Worm (Caenorhabditis elegans) whole organism, L2 larva: ENCODE measurements around the gene M88.4.

Experiments used
- R02D3.7 ChIP-seq: fragments of 150-350 bp; optimal IDR thresholded peaks from 2 replicates; lab custom pipeline; 2014; ENCODE audit warnings: missing biosample characterization, missing genetic modification characterization
- ama-1 ChIP-seq: fragments of 150-350 bp; optimal IDR thresholded peaks from 2 replicates; lab custom pipeline; 2018; ENCODE audit warnings: inconsistent platforms
- egl-27 ChIP-seq: sonication (generic microtip); optimal IDR thresholded peaks from 3 replicates; lab custom pipeline; 2017; ENCODE audit warnings: missing biosample characterization, missing genetic modification reagents, missing genetic modification characterization
- gmeb-1 ChIP-seq: fragments of 150-350 bp; optimal IDR thresholded peaks from 2 replicates; lab custom pipeline; 2014; ENCODE audit warnings: missing biosample characterization, missing genetic modification characterization
- lin-39 ChIP-seq: fragments of 150-350 bp; optimal IDR thresholded peaks from 2 replicates; lab custom pipeline; 2014; ENCODE audit warnings: missing biosample characterization, missing genetic modification reagents, missing genetic modification characterization
- lsy-2 ChIP-seq, 2 experiments: fragments of 150-350 bp in 1 of 2; sonication (generic microtip) in 1 of 2; optimal IDR thresholded peaks; 2 replicates each; lab custom pipeline; 2014 to 2017; ENCODE audit warnings: missing biosample characterization in 2 of 2, missing genetic modification characterization in 2 of 2
- mdl-1 ChIP-seq, 2 experiments: fragments of 150-350 bp in 1 of 2; sonication (generic microtip) in 1 of 2; optimal IDR thresholded peaks; 2 replicates each; lab custom pipeline; 2017; ENCODE audit warnings: missing biosample characterization in 2 of 2, missing genetic modification characterization in 2 of 2
- nhr-237 ChIP-seq: fragments of 150-350 bp; optimal IDR thresholded peaks from 2 replicates; lab custom pipeline; 2014; ENCODE audit warnings: missing biosample characterization, missing genetic modification characterization
- snpc-4 ChIP-seq: fragments of 150-350 bp; optimal IDR thresholded peaks from 2 replicates; lab custom pipeline; 2014; ENCODE audit warnings: missing biosample characterization, missing genetic modification characterization
- unc-62 ChIP-seq: fragments of 150-350 bp; optimal IDR thresholded peaks from 2 replicates; lab custom pipeline; 2014; ENCODE audit warnings: missing biosample characterization, missing genetic modification reagents, missing genetic modification characterization
- ztf-11 ChIP-seq: sonication (generic microtip); optimal IDR thresholded peaks from 2 replicates; lab custom pipeline; 2017; ENCODE audit warnings: missing biosample characterization, missing genetic modification characterization
- ztf-4 ChIP-seq: fragments of 150-350 bp; optimal IDR thresholded peaks from 2 replicates; lab custom pipeline; 2014; ENCODE audit warnings: missing biosample characterization, missing genetic modification characterization

DNA sequence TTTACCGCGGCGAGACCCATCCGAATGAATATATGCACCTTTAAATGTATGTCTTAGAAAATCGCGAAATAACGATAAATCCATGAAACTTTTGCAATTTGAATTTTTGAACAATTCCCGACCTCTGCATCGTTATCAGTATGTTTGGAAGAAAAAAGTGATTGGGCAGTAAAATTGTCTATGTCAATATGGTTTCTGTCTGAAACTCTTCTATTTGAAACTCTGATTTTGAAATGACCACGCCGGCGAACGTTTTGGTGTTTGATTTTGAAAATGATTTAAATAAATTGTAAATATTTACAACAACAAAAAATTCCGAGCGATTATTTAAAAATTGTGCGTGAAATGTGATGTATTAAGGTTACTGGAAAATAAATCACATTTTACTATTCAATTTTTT, 12.4 kb downstream of the M88.4 start:
- TF ChIP-seq ztf-4 (tag; lab: Kevin White, UChicago) (no peak), egl-27 (no peak), mdl-1 (tag; optimal IDR thresholded peaks at IDR 0.05; lab: Kevin White, UChicago) (no peak), nhr-237 (tag; lab: Kevin White, UChicago) (no peak), gmeb-1 (no peak), ama-1 (lab: Kevin White, UChicago) (no peak), R02D3.7 (tag; lab: Kevin White, UChicago) (no peak), ztf-11 (tag; lab: Kevin White, UChicago) (no peak), lsy-2 (tag; optimal IDR thresholded peaks at IDR 0.05; lab: Kevin White, UChicago) (no peak), unc-62 (GFP tag; lab: Kevin White, UChicago) (no peak), lin-39 (tag; lab: Kevin White, UChicago) (no peak), snpc-4 (tag; lab: Kevin White, UChicago) (no peak)
